Worm (Caenorhabditis elegans) whole organism, L3 larva: ENCODE measurements around the gene F23H12.10.
"Not testable (repeated sequence)": the region's sequence is repeated elsewhere in the genome, so short reads cannot be mapped to it uniquely, and the experiment has no call there.

Source experiments
- R02D3.7 ChIP-seq: fragments of 150-350 bp; optimal IDR thresholded peaks from 2 replicates; lab custom pipeline; 2014; ENCODE audit warnings: missing biosample characterization, missing genetic modification characterization
- ZK546.5 ChIP-seq: sonication (generic microtip); optimal IDR thresholded peaks from 2 replicates; lab custom pipeline; 2017; ENCODE audit warnings: missing biosample characterization, missing genetic modification characterization
- ama-1 ChIP-seq: fragments of 150-350 bp; optimal IDR thresholded peaks from 2 replicates; lab custom pipeline; 2018
- ceh-16 ChIP-seq: sonication (generic microtip); optimal IDR thresholded peaks from 2 replicates; lab custom pipeline; 2017; ENCODE audit warnings: missing biosample characterization, missing genetic modification characterization
- ceh-28 ChIP-seq: fragments of 150-350 bp; optimal IDR thresholded peaks from 2 replicates; lab custom pipeline; 2014; ENCODE audit warnings: missing biosample characterization, missing genetic modification reagents, missing genetic modification characterization
- ceh-82 ChIP-seq: fragments of 150-350 bp; optimal IDR thresholded peaks from 2 replicates; lab custom pipeline; 2014; ENCODE audit warnings: missing biosample characterization, missing genetic modification characterization
- ceh-9 ChIP-seq: sonication (generic microtip); optimal IDR thresholded peaks from 2 replicates; lab custom pipeline; 2018; ENCODE audit warnings: missing biosample characterization, missing genetic modification characterization
- egl-27 ChIP-seq: sonication (generic microtip); optimal IDR thresholded peaks from 4 replicates; lab custom pipeline; 2017; ENCODE audit warnings: missing biosample characterization, missing genetic modification reagents, missing genetic modification characterization
- egl-5 ChIP-seq: fragments of 150-350 bp; optimal IDR thresholded peaks from 2 replicates; lab custom pipeline; 2017; ENCODE audit warnings: missing biosample characterization, missing genetic modification reagents, missing genetic modification characterization, inconsistent platforms
- elt-1 ChIP-seq: fragments of 150-350 bp; optimal IDR thresholded peaks from 2 replicates; lab custom pipeline; 2014; ENCODE audit warnings: missing biosample characterization, missing genetic modification characterization
- elt-2 ChIP-seq: sonication (generic microtip); optimal IDR thresholded peaks from 2 replicates; lab custom pipeline; 2016; ENCODE audit warnings: missing genetic modification reagents, mild to moderate bottlenecking, missing genetic modification characterization, missing compliant biosample characterization
- elt-3 ChIP-seq, 3 experiments: fragments of 150-350 bp in 1 of 3; sonication (generic microtip) in 2 of 3; optimal IDR thresholded peaks; 2 replicates in 2 of 3; 4 replicates in 1 of 3; lab custom pipeline; 2014 to 2017; ENCODE audit warnings: missing biosample characterization in 3 of 3, missing genetic modification characterization in 3 of 3
- eor-1 ChIP-seq, 2 experiments: fragments of 150-350 bp; optimal IDR thresholded peaks; 2 replicates each; lab custom pipeline; 2014 to 2018; ENCODE audit warnings: missing biosample characterization in 2 of 2, missing genetic modification characterization in 2 of 2
- fkh-10 ChIP-seq: sonication (generic microtip); optimal IDR thresholded peaks from 2 replicates; lab custom pipeline; 2017; ENCODE audit warnings: missing biosample characterization, missing genetic modification reagents, missing genetic modification characterization
- fkh-2 ChIP-seq: fragments of 150-350 bp; optimal IDR thresholded peaks from 2 replicates; lab custom pipeline; 2014; ENCODE audit warnings: missing biosample characterization, missing genetic modification reagents, missing genetic modification characterization
- fos-1 ChIP-seq: fragments of 150-350 bp; optimal IDR thresholded peaks from 2 replicates; lab custom pipeline; 2014; ENCODE audit warnings: missing biosample characterization, missing genetic modification characterization
- lin-15B ChIP-seq: fragments of 150-350 bp; optimal IDR thresholded peaks from 2 replicates; lab custom pipeline; 2014; ENCODE audit warnings: missing biosample characterization, missing genetic modification characterization
- lin-39 ChIP-seq: fragments of 150-350 bp; optimal IDR thresholded peaks from 2 replicates; lab custom pipeline; 2018; ENCODE audit warnings: missing biosample characterization, missing genetic modification reagents, missing genetic modification characterization
- lsy-12 ChIP-seq: sonication (generic microtip); optimal IDR thresholded peaks from 2 replicates; lab custom pipeline; 2016; ENCODE audit warnings: mild to moderate bottlenecking, missing genetic modification characterization, missing compliant biosample characterization
- mml-1 ChIP-seq: fragments of 150-350 bp; sonication (generic microtip); optimal IDR thresholded peaks from 3 replicates; lab custom pipeline; 2014; ENCODE audit warnings: missing biosample characterization, missing genetic modification characterization
- nfya-1 ChIP-seq: sonication (generic microtip); optimal IDR thresholded peaks from 2 replicates; lab custom pipeline; 2017; ENCODE audit warnings: missing genetic modification characterization, mild to moderate bottlenecking, missing compliant biosample characterization, antibody characterized with exemption, moderate library complexity; ENCODE audit not compliant: insufficient read depth
- nhr-11 ChIP-seq: fragments of 150-350 bp; optimal IDR thresholded peaks from 2 replicates; lab custom pipeline; 2014; ENCODE audit warnings: missing biosample characterization, missing genetic modification characterization
- nhr-12 ChIP-seq: fragments of 150-350 bp; optimal IDR thresholded peaks from 2 replicates; lab custom pipeline; 2014; ENCODE audit warnings: missing biosample characterization, missing genetic modification characterization
- nhr-23 ChIP-seq: fragments of 150-350 bp; optimal IDR thresholded peaks from 2 replicates; lab custom pipeline; 2014; ENCODE audit warnings: missing biosample characterization, missing genetic modification reagents, missing genetic modification characterization
- nhr-28 ChIP-seq: fragments of 150-350 bp; optimal IDR thresholded peaks from 2 replicates; lab custom pipeline; 2014; ENCODE audit warnings: missing biosample characterization, missing genetic modification characterization
- nhr-43 ChIP-seq: sonication (generic microtip); optimal IDR thresholded peaks from 2 replicates; lab custom pipeline; 2016; ENCODE audit warnings: mild to moderate bottlenecking, missing genetic modification characterization, missing compliant biosample characterization; ENCODE audit not compliant: poor library complexity, severe bottlenecking
- nhr-67 ChIP-seq: fragments of 150-350 bp; optimal IDR thresholded peaks from 2 replicates; lab custom pipeline; 2014; ENCODE audit warnings: missing biosample characterization, missing genetic modification characterization
- nhr-76 ChIP-seq: fragments of 150-350 bp; sonication (generic microtip); optimal IDR thresholded peaks from 5 replicates; lab custom pipeline; 2014; ENCODE audit warnings: missing biosample characterization, missing genetic modification characterization
- nhr-77 ChIP-seq: fragments of 150-350 bp; optimal IDR thresholded peaks from 2 replicates; lab custom pipeline; 2014; ENCODE audit warnings: missing biosample characterization, missing genetic modification characterization
- pha-4 ChIP-seq: fragments of 150-350 bp; optimal IDR thresholded peaks from 2 replicates; lab custom pipeline; 2014; ENCODE audit warnings: missing biosample characterization, missing genetic modification reagents, missing genetic modification characterization
- skn-1 ChIP-seq: fragments of 150-350 bp; optimal IDR thresholded peaks from 2 replicates; lab custom pipeline; 2014; ENCODE audit warnings: missing biosample characterization, missing genetic modification characterization
- snpc-4 ChIP-seq: fragments of 150-350 bp; optimal IDR thresholded peaks from 2 replicates; lab custom pipeline; 2014; ENCODE audit warnings: missing biosample characterization, missing genetic modification characterization
- tbx-2 ChIP-seq: sonication (generic microtip); optimal IDR thresholded peaks from 2 replicates; lab custom pipeline; 2016; ENCODE audit warnings: mild to moderate bottlenecking, missing genetic modification characterization, missing compliant biosample characterization
- unc-39 ChIP-seq: sonication (generic microtip); optimal IDR thresholded peaks from 4 replicates; lab custom pipeline; 2017; ENCODE audit warnings: missing biosample characterization, missing genetic modification characterization
- unc-62 ChIP-seq: fragments of 150-350 bp; sonication (generic microtip); optimal IDR thresholded peaks from 4 replicates; lab custom pipeline; 2014; ENCODE audit warnings: missing biosample characterization, missing genetic modification reagents, missing genetic modification characterization

Gene F23H12.10

DNA sequence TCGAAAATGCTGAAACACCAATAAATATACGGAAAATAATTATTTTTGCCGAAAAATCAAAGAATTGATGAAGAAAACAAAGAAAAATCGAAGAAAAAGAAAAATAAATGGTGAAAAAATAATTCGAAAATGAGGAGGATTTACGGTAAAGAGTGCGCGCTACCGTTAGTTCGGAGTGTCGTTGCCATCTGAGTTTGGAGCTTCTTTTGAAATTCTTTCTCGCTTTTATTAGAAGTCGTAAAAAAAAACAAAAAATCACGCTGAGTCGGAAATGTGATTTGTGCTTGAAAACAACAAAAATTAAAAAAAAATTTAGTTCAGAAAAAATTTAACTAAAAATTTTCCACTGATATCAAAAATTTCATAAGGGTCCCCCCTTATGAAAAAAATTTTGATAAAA lies at the start of gene F23H12.10:
TSS of gene F23H12.10 (minus strand) at position 12 of the 400 bp plus-strand sequence.
- TF ChIP-seq lin-15B, nhr-12, elt-1 (tag; lab: Kevin White, UChicago): not testable (repeated sequence)
- TF ChIP-seq, all 47 proteins: peak for 0; not testable (repeated sequence) for 47

DNA sequence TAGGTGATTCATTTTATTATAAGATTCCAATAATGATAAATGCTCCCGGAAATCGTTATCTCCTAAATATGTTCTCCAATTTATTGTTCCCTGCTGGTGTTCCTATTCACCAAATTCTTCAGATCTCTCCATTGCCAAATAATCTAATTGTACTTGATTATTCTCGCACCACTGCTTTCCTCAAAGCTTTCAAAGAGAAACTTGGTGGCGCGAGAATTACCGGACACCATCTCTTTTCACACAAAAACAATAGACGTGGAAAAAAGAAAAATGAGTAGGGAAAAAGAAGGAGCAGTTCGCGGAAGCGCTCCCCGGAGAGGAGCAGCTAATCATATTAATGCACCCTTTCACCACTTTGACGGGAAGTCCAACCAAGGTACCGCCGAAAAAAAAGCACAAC lies 47.3 kb upstream of the F23H12.10 start:
- no peak for TF ChIP-seq ceh-16 (tag; lab: Kevin White, UChicago)
- no peak for TF ChIP-seq unc-39
- TF ChIP-seq fkh-2 (tag; lab: Kevin White, UChicago): no peak
- TF ChIP-seq ama-1 (lab: Kevin White, UChicago): no peak
- no peak for TF ChIP-seq lin-39 (tag; lab: Kevin White, UChicago)
- no peak for TF ChIP-seq ceh-82 (tag; lab: Kevin White, UChicago)
- TF ChIP-seq lsy-12 (tag; lab: Kevin White, UChicago): no peak
- TF ChIP-seq egl-27 (tag; lab: Kevin White, UChicago): no peak
- TF ChIP-seq elt-2 (tag; lab: Kevin White, UChicago): no peak
- TF ChIP-seq skn-1 (tag; lab: Kevin White, UChicago): no peak
- TF ChIP-seq nhr-12 (tag; lab: Kevin White, UChicago): no peak
- no peak for TF ChIP-seq nhr-77
- TF ChIP-seq nhr-43: no peak
- TF ChIP-seq mml-1: no peak

DNA sequence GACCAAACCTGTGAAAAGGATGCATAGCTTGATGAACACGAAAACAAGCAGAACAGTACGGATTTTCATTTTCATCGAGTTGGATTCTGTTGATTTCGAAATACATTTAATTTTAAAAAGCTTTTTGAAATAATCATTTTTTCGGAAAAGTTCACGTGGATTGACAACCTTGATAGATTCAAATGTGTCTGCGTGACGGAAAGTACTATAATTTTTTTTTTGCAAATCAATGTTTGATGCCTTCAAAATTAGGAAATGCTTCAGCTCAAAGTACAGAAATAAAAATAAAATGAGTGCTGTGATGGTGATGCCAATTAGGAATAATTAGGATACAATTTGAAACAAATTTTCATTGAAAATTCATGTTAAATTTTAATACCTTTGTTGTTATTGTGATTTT lies 46.8 kb upstream of the F23H12.10 start, which contains the start of gene C54D10.4:
TSS of gene C54D10.4 (minus strand) at position 101 of the 400 bp plus-strand sequence.
- TF ChIP-seq fos-1 (tag; lab: Kevin White, UChicago): no peak
- TF ChIP-seq nhr-76 (tag; lab: Kevin White, UChicago): no peak

DNA sequence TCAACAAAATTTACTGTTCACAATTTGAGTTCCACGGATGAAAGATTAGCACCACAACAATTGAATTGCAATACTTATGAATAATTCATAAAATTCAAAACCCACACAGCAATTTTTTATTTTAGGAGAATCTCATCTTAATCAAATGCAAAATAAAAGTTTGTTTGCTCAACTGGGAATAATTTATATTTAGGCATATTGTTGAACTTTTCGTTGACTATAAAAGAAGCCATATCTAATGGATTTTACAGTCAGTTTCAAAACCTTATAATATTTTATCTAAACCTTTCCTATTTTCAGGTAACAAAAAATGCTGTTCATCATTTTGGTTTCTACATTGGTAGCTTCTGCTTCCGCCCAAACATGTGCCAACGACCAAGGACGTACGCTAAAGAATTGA lies 44.2 kb upstream of the F23H12.10 start, which contains the start of gene C54D10.3:
TSS of gene C54D10.3 (plus strand) at position 301 of the 400 bp plus-strand sequence.
- no peak for TF ChIP-seq lin-15B (tag; lab: Kevin White, UChicago)
- TF ChIP-seq eor-1 (tag; optimal IDR thresholded peaks at IDR 0.05; lab: Kevin White, UChicago): no peak
- TF ChIP-seq elt-3 (tag; optimal IDR thresholded peaks at IDR 0.05; lab: Kevin White, UChicago): no peak
- TF ChIP-seq nhr-67 (tag; lab: Kevin White, UChicago): no peak
- no peak for TF ChIP-seq fkh-10 (GFP tag; lab: Kevin White, UChicago)
- no peak for TF ChIP-seq ceh-16 (tag; lab: Kevin White, UChicago)
- TF ChIP-seq nfya-1: no peak
- TF ChIP-seq nhr-11: no peak
- no peak for TF ChIP-seq nhr-76 (tag; lab: Kevin White, UChicago)
- no peak for TF ChIP-seq nhr-12 (tag; lab: Kevin White, UChicago)
- no peak for TF ChIP-seq ceh-9 (tag; lab: Kevin White, UChicago)
- TF ChIP-seq skn-1 (tag; lab: Kevin White, UChicago): no peak
- TF ChIP-seq elt-1 (tag; lab: Kevin White, UChicago): no peak
- TF ChIP-seq egl-5 (tag; lab: Kevin White, UChicago): no peak
- no peak for TF ChIP-seq R02D3.7

DNA sequence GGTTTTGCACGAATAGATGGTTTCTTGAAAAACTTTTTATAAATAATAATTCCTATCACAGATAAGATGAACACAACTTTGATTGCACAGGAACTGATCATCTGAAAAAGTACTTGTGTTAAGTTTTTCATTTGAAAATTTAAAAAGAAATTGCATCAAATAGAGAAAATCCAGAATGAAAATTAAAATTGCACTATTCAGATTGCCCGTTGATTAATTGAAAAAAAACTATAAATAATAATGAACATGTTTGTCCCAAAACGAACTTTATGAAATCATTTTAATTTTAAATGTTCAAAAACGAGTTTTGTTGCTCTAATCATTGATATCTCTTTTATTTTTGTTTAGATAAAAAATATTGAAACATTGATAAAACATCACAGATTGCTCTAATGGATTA lies 43.2 kb upstream of the F23H12.10 start, which contains the start of gene cdr-3:
TSS of gene cdr-3 (minus strand) at position 101 of the 400 bp plus-strand sequence.
- no peak for TF ChIP-seq nhr-23 (tag; lab: Kevin White, UChicago)
- no peak for TF ChIP-seq ceh-82 (tag; lab: Kevin White, UChicago)
- TF ChIP-seq snpc-4 (tag; lab: Kevin White, UChicago): no peak
- no peak for TF ChIP-seq elt-1 (tag; lab: Kevin White, UChicago)
- TF ChIP-seq ceh-28 (tag; lab: Kevin White, UChicago): no peak
- TF ChIP-seq unc-39: no peak
- no peak for TF ChIP-seq nhr-43
- TF ChIP-seq tbx-2: no peak
- no peak for TF ChIP-seq ZK546.5 (tag; lab: Kevin White, UChicago)
- TF ChIP-seq nhr-28 (tag; lab: Kevin White, UChicago): no peak
- TF ChIP-seq fos-1 (tag; lab: Kevin White, UChicago): no peak
- TF ChIP-seq skn-1 (tag; lab: Kevin White, UChicago): no peak
- no peak for TF ChIP-seq unc-62 (GFP tag; lab: Kevin White, UChicago)
- TF ChIP-seq elt-2 (tag; lab: Kevin White, UChicago): no peak
- TF ChIP-seq egl-27 (tag; lab: Kevin White, UChicago): no peak
- no peak for TF ChIP-seq pha-4 (tag; lab: Kevin White, UChicago)
